Fruit fly (Drosophila melanogaster) whole organism, embryonic: Measurements from ENCODE around the gene SCOT.

Source experiments
- Aef1 ChIP-seq: fragments of 200-800 bp; sonication (Bioruptor generic); IDR thresholded peaks from 3 replicates; pipeline ENCODE4 v1.3.6; 2022; ENCODE audit warnings: missing biosample characterization, missing genetic modification characterization
- C15 ChIP-seq: fragments of 200-800 bp; sonication (Bioruptor generic); IDR thresholded peaks from 3 replicates; pipeline ENCODE4 v1.3.6; 2022; ENCODE audit warnings: missing biosample characterization, missing genetic modification characterization
- CG10267 ChIP-seq: fragments of 200-800 bp; sonication (Bioruptor generic); optimal IDR thresholded peaks from 2 replicates; lab custom pipeline; 2018; ENCODE audit warnings: missing biosample characterization, mild to moderate bottlenecking, missing genetic modification characterization, moderate library complexity
- CG10321 ChIP-seq: fragments of 200-800 bp; sonication (Bioruptor generic); IDR thresholded peaks from 2 replicates; pipeline ENCODE4 v1.3.6; 2022; ENCODE audit warnings: missing biosample characterization, missing genetic modification characterization
- CG10654 ChIP-seq: fragments of 200-800 bp; sonication (Bioruptor generic); optimal IDR thresholded peaks from 2 replicates; lab custom pipeline; 2016; ENCODE audit warnings: missing biosample characterization, missing genetic modification characterization
- CG10959 ChIP-seq: fragments of 200-800 bp; sonication (Bioruptor generic); IDR thresholded peaks from 2 replicates; pipeline ENCODE4 v1.3.6; 2022; ENCODE audit warnings: missing biosample characterization, missing genetic modification characterization
- CG10979 ChIP-seq: fragments of 200-800 bp; sonication (Bioruptor generic); optimal IDR thresholded peaks from 2 replicates; lab custom pipeline; 2018; ENCODE audit warnings: missing biosample characterization, mild to moderate bottlenecking, missing genetic modification characterization, moderate library complexity
- CG11504 ChIP-seq: fragments of 200-800 bp; sonication (Bioruptor generic); optimal IDR thresholded peaks from 3 replicates; lab custom pipeline; 2019; ENCODE audit warnings: missing biosample characterization, mild to moderate bottlenecking, missing genetic modification characterization, moderate library complexity
- CG11560 ChIP-seq: fragments of 200-800 bp; sonication (Bioruptor generic); IDR thresholded peaks from 3 replicates; pipeline ENCODE4 v1.3.6; 2022; ENCODE audit warnings: missing biosample characterization, missing genetic modification characterization
- CG11695 ChIP-seq: fragments of 200-800 bp; sonication (Bioruptor generic); IDR thresholded peaks from 3 replicates; pipeline ENCODE4 v1.3.6; 2022; ENCODE audit warnings: missing biosample characterization, missing genetic modification characterization
- CG12744 ChIP-seq: fragments of 200-800 bp; sonication (Bioruptor generic); optimal IDR thresholded peaks from 2 replicates; lab custom pipeline; 2016; ENCODE audit warnings: missing biosample characterization, missing genetic modification characterization
- CG18476 ChIP-seq: fragments of 200-800 bp; sonication (Bioruptor generic); optimal IDR thresholded peaks from 2 replicates; lab custom pipeline; 2016; ENCODE audit warnings: missing biosample characterization, mild to moderate bottlenecking, missing genetic modification characterization
- CG31388 ChIP-seq: fragments of 200-800 bp; sonication (Bioruptor generic); optimal IDR thresholded peaks from 2 replicates; lab custom pipeline; 2016; ENCODE audit warnings: missing biosample characterization, missing genetic modification characterization
- CG5953 ChIP-seq: fragments of 200-800 bp; sonication (Bioruptor generic); IDR thresholded peaks from 2 replicates; pipeline ENCODE4 v1.3.6; 2022; ENCODE audit warnings: missing biosample characterization, missing genetic modification characterization
- CG6254 ChIP-seq: fragments of 200-800 bp; sonication (Bioruptor generic); optimal IDR thresholded peaks from 3 replicates; lab custom pipeline; 2017; ENCODE audit warnings: mild to moderate bottlenecking, missing biosample characterization, missing genetic modification reagents, missing genetic modification characterization
- CG7271 ChIP-seq: fragments of 200-800 bp; sonication (Bioruptor generic); optimal IDR thresholded peaks from 2 replicates; lab custom pipeline; 2018; ENCODE audit warnings: missing biosample characterization, mild to moderate bottlenecking, missing genetic modification characterization, moderate library complexity
- Dip2 ChIP-seq: fragments of 200-800 bp; sonication (Bioruptor generic); IDR thresholded peaks from 2 replicates; pipeline ENCODE4 v1.3.6; 2022; ENCODE audit warnings: missing biosample characterization, missing genetic modification characterization
- Dll ChIP-seq: fragments of 200-800 bp; sonication (Bioruptor generic); IDR thresholded peaks from 4 replicates; pipeline ENCODE4 v1.3.6; 2022; ENCODE audit warnings: missing biosample characterization, missing genetic modification characterization; ENCODE audit not compliant: partially characterized antibody
- Eip74EF ChIP-seq, 2 experiments: fragments of 200-800 bp in 1 of 2; fragments of >200 bp in 1 of 2; sonication (Bioruptor generic) in 1 of 2; optimal IDR thresholded peaks; 2 replicates each; lab custom pipeline; 2017 to 2019; ENCODE audit warnings: missing biosample characterization in 2 of 2, missing genetic modification characterization in 2 of 2, mild to moderate bottlenecking in 1 of 2, moderate library complexity in 1 of 2
- Gsc ChIP-seq: fragments of 200-800 bp; sonication (Bioruptor generic); IDR thresholded peaks from 2 replicates; pipeline ENCODE4 v1.3.6; 2022; ENCODE audit warnings: missing biosample characterization, missing genetic modification characterization
- HLH4C ChIP-seq: fragments of 200-800 bp; sonication (Bioruptor generic); IDR thresholded peaks from 3 replicates; pipeline ENCODE4 v1.3.6; 2022; ENCODE audit warnings: missing biosample characterization, missing genetic modification characterization; ENCODE audit not compliant: partially characterized antibody
- HLH54F ChIP-seq: fragments of 200-800 bp; sonication (Bioruptor generic); optimal IDR thresholded peaks from 3 replicates; lab custom pipeline; 2016; ENCODE audit warnings: missing biosample characterization, missing genetic modification characterization
- Hmx ChIP-seq: fragments of 200-800 bp; sonication (Bioruptor generic); optimal IDR thresholded peaks from 2 replicates; lab custom pipeline; 2016; ENCODE audit warnings: missing biosample characterization, missing genetic modification characterization
- Lim3 ChIP-seq: fragments of 200-800 bp; sonication (Bioruptor generic); IDR thresholded peaks from 2 replicates; pipeline ENCODE4 v1.3.6; 2022; ENCODE audit warnings: missing biosample characterization, missing genetic modification characterization
- Med ChIP-seq: fragments of 200-800 bp; sonication (Bioruptor generic); peaks from one replicate; lab custom pipeline; 2016; ENCODE audit warnings: missing biosample characterization, missing genetic modification characterization, mild to moderate bottlenecking, inconsistent platforms, moderate library complexity
- NC2α ChIP-seq: fragments of 200-800 bp; sonication (Bioruptor generic); optimal IDR thresholded peaks from 2 replicates; lab custom pipeline; 2016; ENCODE audit warnings: missing biosample characterization, missing genetic modification characterization
- NK7.1 ChIP-seq: fragments of 200-800 bp; sonication (Bioruptor generic); optimal IDR thresholded peaks from 3 replicates; lab custom pipeline; 2016; ENCODE audit warnings: missing biosample characterization, missing genetic modification characterization
- PHDP ChIP-seq: fragments of 200-800 bp; sonication (Bioruptor generic); optimal IDR thresholded peaks from 3 replicates; lab custom pipeline; 2018; ENCODE audit warnings: missing biosample characterization, mild to moderate bottlenecking, missing genetic modification characterization, moderate library complexity
- Usf ChIP-seq: fragments of 200-800 bp; sonication (Bioruptor generic); optimal IDR thresholded peaks from 2 replicates; lab custom pipeline; 2017; ENCODE audit warnings: missing genotype, missing biosample characterization, missing genetic modification characterization
- Vsx1 ChIP-seq: fragments of 200-800 bp; sonication (Bioruptor generic); optimal IDR thresholded peaks from 2 replicates; lab custom pipeline; 2017; ENCODE audit warnings: missing biosample characterization, mild to moderate bottlenecking, missing genetic modification characterization, missing genetic modification reagents
- YL-1 ChIP-seq: fragments of 200-800 bp; sonication (Bioruptor generic); optimal IDR thresholded peaks from 3 replicates; lab custom pipeline; 2017; ENCODE audit warnings: missing biosample characterization, mild to moderate bottlenecking, missing genetic modification characterization
- abd-A ChIP-seq: fragments of 200-800 bp; sonication (Bioruptor generic); optimal IDR thresholded peaks from 3 replicates; lab custom pipeline; 2019; ENCODE audit warnings: missing biosample characterization, mild to moderate bottlenecking, missing genetic modification characterization, moderate library complexity
- ara ChIP-seq: fragments of 200-800 bp; sonication (Bioruptor generic); IDR thresholded peaks from 2 replicates; pipeline ENCODE4 v1.3.6; 2022; ENCODE audit warnings: missing biosample characterization, missing genetic modification characterization
- br ChIP-seq: fragments of >200 bp; optimal IDR thresholded peaks from 2 replicates; lab custom pipeline; 2017
- caup ChIP-seq: fragments of 200-800 bp; sonication (Bioruptor generic); optimal IDR thresholded peaks from 3 replicates; lab custom pipeline; 2017; ENCODE audit warnings: missing biosample characterization, mild to moderate bottlenecking, missing genetic modification characterization, moderate library complexity; ENCODE audit not compliant: severe bottlenecking
- chinmo ChIP-seq: fragments of 200-800 bp; sonication (Bioruptor generic); IDR thresholded peaks from 4 replicates; pipeline ENCODE4 v1.3.6; 2022; ENCODE audit warnings: missing biosample characterization, missing genetic modification characterization; ENCODE audit not compliant: partially characterized antibody
- crc ChIP-seq: fragments of 200-800 bp; sonication (Bioruptor generic); optimal IDR thresholded peaks from 2 replicates; lab custom pipeline; 2016; ENCODE audit warnings: missing biosample characterization, missing genetic modification characterization
- dysf ChIP-seq: fragments of 200-800 bp; sonication (Bioruptor generic); IDR thresholded peaks from 3 replicates; pipeline ENCODE4 v1.3.6; 2022; ENCODE audit warnings: missing biosample characterization, missing genetic modification characterization
- ftz-f1 ChIP-seq: fragments of 200-800 bp; sonication (Bioruptor generic); optimal IDR thresholded peaks from 2 replicates; lab custom pipeline; 2016; ENCODE audit warnings: missing biosample characterization, missing genetic modification characterization
- her ChIP-seq: fragments of 200-800 bp; sonication (Bioruptor generic); optimal IDR thresholded peaks from 2 replicates; lab custom pipeline; 2016; ENCODE audit warnings: missing biosample characterization, missing genetic modification characterization
- hkb ChIP-seq, 2 experiments: fragments of 200-800 bp in 1 of 2; fragments of >200 bp in 1 of 2; sonication (Bioruptor generic) in 1 of 2; IDR thresholded peaks in 1 of 2; optimal IDR thresholded peaks in 1 of 2; 2 replicates each; pipeline versions ENCODE4 v1.3.6 to Lab custom; 2017 to 2022; ENCODE audit warnings: missing biosample characterization in 1 of 2, missing genetic modification characterization in 1 of 2
- insv ChIP-seq, 2 experiments: fragments of 200-800 bp; sonication (Bioruptor generic); optimal IDR thresholded peaks; 3 replicates each; lab custom pipeline; 2016 to 2018; ENCODE audit warnings: missing biosample characterization in 2 of 2, missing genetic modification characterization in 2 of 2
- klu ChIP-seq: fragments of 200-800 bp; sonication (Bioruptor generic); IDR thresholded peaks from 2 replicates; pipeline ENCODE4 v1.3.6; 2022; ENCODE audit warnings: missing biosample characterization, missing genetic modification characterization
- luna ChIP-seq: fragments of 200-800 bp; sonication (Bioruptor generic); optimal IDR thresholded peaks from 2 replicates; lab custom pipeline; 2016; ENCODE audit warnings: missing biosample characterization, missing genetic modification characterization
- nerfin-1 ChIP-seq: fragments of 200-800 bp; sonication (Bioruptor generic); optimal IDR thresholded peaks from 3 replicates; lab custom pipeline; 2019; ENCODE audit warnings: missing biosample characterization, mild to moderate bottlenecking, missing genetic modification characterization, moderate library complexity
- rib ChIP-seq: fragments of 200-800 bp; sonication (Bioruptor generic); IDR thresholded peaks from 2 replicates; pipeline ENCODE4 v1.3.6; 2022; ENCODE audit warnings: missing biosample characterization, missing genetic modification characterization
- sens ChIP-seq: fragments of 200-800 bp; sonication (Bioruptor generic); peaks from one replicate; lab custom pipeline; 2016; ENCODE audit warnings: missing biosample characterization, missing genetic modification characterization
- tll ChIP-seq, 2 experiments: fragments of 200-800 bp in 1 of 2; fragments of >200 bp in 1 of 2; sonication (Bioruptor generic) in 1 of 2; optimal IDR thresholded peaks; 2 replicates each; lab custom pipeline; 2017 to 2019; ENCODE audit warnings: missing biosample characterization in 2 of 2, missing genetic modification characterization in 2 of 2, mild to moderate bottlenecking in 1 of 2, moderate library complexity in 1 of 2
- twi ChIP-seq: fragments of 200-800 bp; optimal IDR thresholded peaks from 2 replicates; lab custom pipeline; 2019; ENCODE audit warnings: missing biosample characterization, mild to moderate bottlenecking, missing genetic modification characterization, moderate library complexity
- vvl ChIP-seq: fragments of 200-800 bp; sonication (Bioruptor generic); IDR thresholded peaks from 2 replicates; pipeline ENCODE4 v1.3.6; 2022; ENCODE audit warnings: missing biosample characterization, missing genetic modification characterization
- zfh2 ChIP-seq: fragments of 200-800 bp; sonication (Bioruptor generic); optimal IDR thresholded peaks from 2 replicates; lab custom pipeline; 2016; ENCODE audit warnings: missing biosample characterization, missing genetic modification characterization

SCOT gene

DNA sequence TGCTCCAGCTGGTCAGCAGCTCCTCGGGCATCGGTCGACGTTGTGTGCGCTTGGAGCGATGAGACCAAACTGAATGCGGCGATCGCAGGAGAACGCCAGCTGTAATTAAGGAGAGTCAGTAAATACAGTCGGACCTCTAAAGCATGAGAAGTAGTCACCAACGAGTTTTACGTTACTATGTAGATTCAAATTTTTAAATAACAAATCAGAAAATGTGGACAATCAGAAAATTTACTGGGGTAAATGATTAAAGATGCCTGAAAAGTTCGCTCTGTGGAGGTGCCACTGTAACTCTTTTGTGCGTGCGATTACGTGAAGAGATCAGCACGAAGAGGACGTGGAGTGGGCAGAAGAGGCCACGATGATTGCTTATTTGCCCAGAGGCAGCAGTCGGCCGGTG lies at the start of gene SCOT (continued):
- TF ChIP-seq ftz-f1 (GFP tag; lab: Kevin White, UChicago) (no peak), CG12744 (GFP tag; lab: Kevin White, UChicago) (no peak), nerfin-1 (no peak), CG18476 (GFP tag; lab: Kevin White, UChicago) (no peak), CG11504 (tag; lab: Kevin White, UChicago) (no peak), CG10959 (peak; percentile 65), br (lab: Kevin White, UChicago) (no peak), HLH4C (GFP tag; lab: Robert Waterston, UW) (no peak), Dip2 (no peak), Gsc (GFP tag; lab: Robert Waterston, UW) (peak; percentile 45; the same call in 1 of the 2 replicates), twi (tag; lab: Kevin White, UChicago) (no peak), CG10321 (GFP tag; lab: Robert Waterston, UW) (peak; percentile 47; the same call in 1 of the 2 replicates), sens (GFP tag; lab: Kevin White, UChicago) (peak; percentile 97), CG6254 (GFP tag; lab: Kevin White, UChicago) (no peak), Hmx (no peak), caup (GFP tag; lab: Kevin White, UChicago) (no peak), insv (GFP tag; optimal IDR thresholded peaks at IDR 0.05; lab: Kevin White, UChicago) (no peak), CG10654 (no peak), CG11560 (peak; percentile 66; the same call in 2 of the 3 replicates), ara (peak; percentile 73), CG5953 (GFP tag; lab: Robert Waterston, UW) (peak; percentile 84), NC2α (GFP tag; lab: Kevin White, UChicago) (no peak), Vsx1 (no peak), tll (GFP tag; optimal IDR thresholded peaks at IDR 0.05; lab: Kevin White, UChicago) (no peak), Usf (GFP tag; lab: Kevin White, UChicago) (no peak), YL-1 (no peak), klu (GFP tag; lab: Robert Waterston, UW) (peak; percentile 62; the same call in 1 of the 2 replicates), abd-A (tag; lab: Kevin White, UChicago) (no peak), Eip74EF (GFP tag; optimal IDR thresholded peaks at IDR 0.05; lab: Kevin White, UChicago) (no peak), CG11695 (GFP tag; lab: Robert Waterston, UW) (peak; percentile 67; the same call in 1 of the 3 replicates), her (GFP tag; lab: Kevin White, UChicago) (no peak), CG7271 (tag; lab: Kevin White, UChicago) (no peak), Dll (GFP tag; lab: Robert Waterston, UW) (no peak), rib (GFP tag; lab: Robert Waterston, UW) (no peak), C15 (no peak), chinmo (GFP tag; lab: Robert Waterston, UW) (no peak), HLH54F (GFP tag; lab: Kevin White, UChicago) (peak; percentile 61), CG10979 (tag; lab: Kevin White, UChicago) (no peak), vvl (GFP tag; lab: Robert Waterston, UW) (peak; percentile 91), dysf (GFP tag; lab: Robert Waterston, UW) (peak; percentile 87), CG10267 (tag; lab: Kevin White, UChicago) (no peak), crc (GFP tag; lab: Kevin White, UChicago) (peak; percentile 15), PHDP (tag; lab: Kevin White, UChicago) (no peak), Aef1 (peak; percentile 70), NK7.1 (peak; percentile 3), CG31388 (GFP tag; lab: Kevin White, UChicago) (no peak), hkb (optimal IDR thresholded peaks at IDR 0.05; lab: Kevin White, UChicago) (no peak), hkb (GFP tag; IDR thresholded peaks at IDR 0.05; lab: Robert Waterston, UW) (peak; percentile 85), Lim3 (GFP tag; lab: Robert Waterston, UW) (no peak), luna (GFP tag; lab: Kevin White, UChicago) (no peak), Med (GFP tag; lab: Kevin White, UChicago) (peak; percentile 91), zfh2 (GFP tag; lab: Kevin White, UChicago) (peak; percentile 18)
